Worm (Caenorhabditis elegans): ENCODE measurements around the gene C09F12.2.

Gene C09F12.2

DNA sequence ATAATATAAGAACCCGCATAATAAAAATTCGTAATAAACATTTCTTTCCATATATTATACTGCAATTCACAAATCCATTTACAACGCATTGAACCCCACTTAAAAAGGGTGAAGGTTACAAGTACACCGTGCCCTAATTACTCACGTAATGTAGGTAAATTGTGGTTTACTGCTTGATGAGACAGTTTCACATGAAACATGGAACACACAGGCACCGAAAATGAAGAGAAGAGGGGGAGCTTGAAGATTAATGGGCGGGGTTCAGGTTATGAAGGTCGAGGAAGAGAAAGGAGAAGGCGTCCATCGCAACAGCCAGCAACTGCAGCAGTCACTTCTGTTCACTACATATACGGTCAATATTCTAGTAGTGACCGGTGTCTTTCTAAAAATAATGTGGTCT is 6.0 kb downstream of the C09F12.2 start, which contains the start of gene lpr-6:
Gene lpr-6 (plus strand): TSS at position 251 of the 400 bp plus-strand sequence.
- no peak for TF ChIP-seq elt-3 (tag; optimal IDR thresholded peaks at IDR 0.05)
- TF ChIP-seq blmp-1 (tag; optimal IDR thresholded peaks at IDR 0.05): peak; percentile 57

DNA sequence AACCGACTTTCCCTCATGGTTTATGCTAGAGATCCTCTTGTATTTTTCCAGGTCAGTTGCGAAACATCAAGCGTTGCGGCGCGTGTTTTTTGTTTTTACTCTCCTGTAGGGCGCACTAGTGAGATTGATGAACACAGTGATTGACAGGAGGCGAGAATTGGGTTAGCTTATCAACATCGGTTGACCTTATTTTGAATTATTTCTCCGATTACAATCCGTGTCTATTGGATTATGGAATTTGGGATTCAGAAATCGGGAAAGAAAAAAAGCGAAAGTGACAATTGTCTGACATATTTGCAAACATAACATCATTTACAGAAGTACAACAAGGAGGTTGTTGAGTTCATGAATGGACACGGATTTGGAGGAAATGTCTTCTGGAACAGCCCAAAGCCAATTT is 7.2 kb downstream of the C09F12.2 start:
- TF ChIP-seq elt-3 (tag; optimal IDR thresholded peaks at IDR 0.05): peak in 1 of 6 experiments; percentile 21
- TF ChIP-seq lin-13 (GFP tag; optimal IDR thresholded peaks at IDR 0.05): no peak
- TF ChIP-seq fkh-8 (tag; optimal IDR thresholded peaks at IDR 0.05): no peak
- TF ChIP-seq blmp-1 (tag; optimal IDR thresholded peaks at IDR 0.05): peak; percentile 93
- no peak for TF ChIP-seq ets-5 (GFP tag; IDR thresholded peaks at IDR 0.05)

DNA sequence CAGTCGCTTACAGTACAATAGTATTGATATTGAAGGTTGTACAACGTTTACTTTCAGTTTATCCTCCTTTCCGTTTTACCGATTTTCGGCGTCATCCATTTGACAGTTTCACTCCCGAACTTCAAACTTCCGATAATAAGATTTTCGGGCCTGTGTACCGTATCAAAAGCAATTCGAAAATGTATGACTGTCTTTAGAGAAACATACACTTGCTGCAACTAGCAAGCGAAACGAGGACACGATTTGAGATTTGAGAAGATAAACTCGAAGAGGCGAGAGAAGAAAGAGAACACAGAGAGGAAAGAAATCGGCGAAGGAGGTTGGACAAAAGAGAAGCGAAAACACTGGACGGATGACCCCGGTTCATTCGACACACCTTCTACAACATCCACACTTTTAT is 8.2 kb downstream of the C09F12.2 start, which contains the start of gene lpr-5:
Gene lpr-5 (plus strand): TSS at position 220 of the 400 bp plus-strand sequence.
- TF ChIP-seq unc-130 (tag; optimal IDR thresholded peaks at IDR 0.05) (no peak), F16B12.6 (tag; optimal IDR thresholded peaks at IDR 0.05) (no peak), blmp-1 (tag; optimal IDR thresholded peaks at IDR 0.05) (peak; percentile 96)

DNA sequence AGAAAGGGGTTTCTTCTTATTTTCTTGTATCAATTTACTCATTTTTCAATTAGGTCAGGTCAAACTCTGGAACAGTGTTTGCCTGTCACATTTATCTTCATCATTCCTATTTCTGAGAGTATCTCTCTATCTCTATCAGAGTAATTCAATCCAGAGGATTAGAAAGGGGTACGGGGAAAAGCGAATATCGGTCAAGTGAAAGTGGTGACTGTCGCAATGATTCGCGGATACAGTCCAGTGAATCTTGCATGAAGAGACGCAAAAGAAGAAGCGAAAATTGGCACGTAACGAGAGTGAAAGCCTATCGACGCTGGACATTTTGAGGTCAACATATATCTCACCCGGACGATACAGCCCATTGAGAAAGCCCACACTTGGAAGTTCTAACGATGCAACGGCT is 11.1 kb downstream of the C09F12.2 start, which contains the start of gene lpr-4:
Gene lpr-4 (plus strand): TSS at position 328 of the 400 bp plus-strand sequence.
- TF ChIP-seq blmp-1 (tag; optimal IDR thresholded peaks at IDR 0.05) (peak; percentile 100), elt-3 (tag; optimal IDR thresholded peaks at IDR 0.05) (peak in 2 of 6 experiments; percentile 3 to 33), egl-27 (tag; optimal IDR thresholded peaks at IDR 0.05) (no peak)

DNA sequence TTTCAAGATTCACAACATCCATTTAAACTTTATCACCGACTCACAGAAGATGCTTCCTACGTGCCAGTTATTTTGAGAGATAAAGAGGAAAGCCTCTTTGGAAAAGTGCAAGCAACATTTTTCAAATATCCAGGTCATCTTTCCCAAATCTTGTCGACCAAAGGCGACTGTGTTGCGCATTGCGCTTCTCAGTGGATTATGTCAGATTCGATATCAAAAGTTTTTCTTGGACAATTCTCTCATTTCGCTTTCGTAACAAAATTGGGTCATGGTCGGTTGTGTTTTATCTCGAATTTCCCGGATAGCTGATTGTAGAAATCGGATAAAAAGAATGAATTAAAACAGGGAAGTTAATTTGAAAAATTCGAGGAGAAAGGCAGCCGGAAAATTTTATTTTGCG is 13.5 kb downstream of the C09F12.2 start:
- no peak for TF ChIP-seq lin-15B (tag; optimal IDR thresholded peaks at IDR 0.05)
- no peak for TF ChIP-seq nhr-71 (tag; optimal IDR thresholded peaks at IDR 0.05)
- no peak for TF ChIP-seq egl-13 (tag; optimal IDR thresholded peaks at IDR 0.05)
- TF ChIP-seq blmp-1 (tag; optimal IDR thresholded peaks at IDR 0.05): peak; percentile 98

DNA sequence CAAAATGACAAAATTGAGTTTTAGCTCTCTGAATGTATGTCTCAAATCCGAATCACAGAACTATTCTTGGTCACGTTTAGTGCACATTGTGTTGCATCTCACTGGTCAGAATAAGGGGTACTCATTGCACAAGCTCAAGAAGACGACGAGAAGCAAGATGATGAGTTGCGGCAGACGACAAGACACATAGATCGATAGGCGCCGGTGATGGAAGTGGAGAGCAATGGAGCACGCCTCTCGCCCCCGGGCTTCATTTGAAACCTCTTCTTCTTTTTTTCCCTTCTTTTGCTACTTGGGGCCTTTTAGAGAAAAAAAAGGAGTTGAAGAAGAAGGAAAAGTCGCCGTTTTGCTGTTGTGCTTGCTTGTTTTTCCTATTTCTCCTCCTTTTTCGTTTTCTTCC is 14.6 kb downstream of the C09F12.2 start, which contains the start of gene apt-9:
Gene apt-9 (plus strand): TSS at position 194 of the 400 bp plus-strand sequence.
- TF ChIP-seq swsn-7 (tag; optimal IDR thresholded peaks at IDR 0.05): peak; percentile 1
- peak; percentile 56 for TF ChIP-seq fkh-10 (GFP tag; optimal IDR thresholded peaks at IDR 0.05)
- no peak for TF ChIP-seq aha-1 (tag; optimal IDR thresholded peaks at IDR 0.05)
- TF ChIP-seq ceh-82 (tag; optimal IDR thresholded peaks at IDR 0.05): peak in 1 of 3 experiments; percentile 51
- TF ChIP-seq xbp-1 (tag; optimal IDR thresholded peaks at IDR 0.05): no peak
- TF ChIP-seq fkh-8 (tag; optimal IDR thresholded peaks at IDR 0.05): peak; percentile 55
- TF ChIP-seq lin-14 (GFP tag; optimal IDR thresholded peaks at IDR 0.05): peak; percentile 82
- no peak for TF ChIP-seq efl-1 (optimal IDR thresholded peaks at IDR 0.05)
- TF ChIP-seq efl-1 (GFP tag; optimal IDR thresholded peaks at IDR 0.05 in 1 of 2): no peak

DNA sequence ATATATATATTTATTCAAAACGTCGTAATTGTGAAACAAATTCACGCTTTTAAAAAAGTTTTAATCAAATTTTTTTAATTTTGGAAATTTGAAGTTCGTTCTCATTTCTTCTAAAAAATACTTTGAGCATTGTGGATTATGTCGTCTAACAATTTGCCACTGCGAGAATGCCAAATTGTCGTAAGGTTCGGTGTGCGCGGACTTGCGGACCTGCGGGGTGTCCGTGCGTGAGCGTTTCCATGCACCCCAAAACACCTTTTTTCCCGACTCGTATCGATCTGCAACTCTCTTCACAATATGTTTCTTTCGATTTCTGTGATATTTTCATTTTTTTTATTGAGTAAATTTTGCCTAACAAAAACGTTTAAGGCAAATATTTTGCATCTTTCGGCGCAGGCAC is 19.0 kb downstream of the C09F12.2 start:
- TF ChIP-seq xbp-1 (tag; optimal IDR thresholded peaks at IDR 0.05) (no peak), hlh-17 (GFP tag; optimal IDR thresholded peaks at IDR 0.05; ENCODE audit: borderline replicate concordance) (no peak), ama-1 (optimal IDR thresholded peaks at IDR 0.05) (no peak), mab-9 (GFP tag; IDR thresholded peaks at IDR 0.05) (no peak), efl-1 (optimal IDR thresholded peaks at IDR 0.05) (no peak), efl-1 (GFP tag; optimal IDR thresholded peaks at IDR 0.05 in 1 of 2) (peak in 1 of 2 experiments; percentile 59), sptf-1 (tag; optimal IDR thresholded peaks at IDR 0.05) (no peak), F16B12.6 (tag; optimal IDR thresholded peaks at IDR 0.05) (peak; percentile 77), ztf-11 (tag; optimal IDR thresholded peaks at IDR 0.05) (no peak), lin-39 (tag; optimal IDR thresholded peaks at IDR 0.05) (no peak), alr-1 (tag; optimal IDR thresholded peaks at IDR 0.05; ENCODE audit: borderline replicate concordance) (no peak), zip-4 (GFP tag; optimal IDR thresholded peaks at IDR 0.05) (no peak), nhr-90 (tag; optimal IDR thresholded peaks at IDR 0.05; ENCODE audit: poor library complexity) (no peak), swsn-7 (tag; optimal IDR thresholded peaks at IDR 0.05) (no peak), lsy-2 (tag; optimal IDR thresholded peaks at IDR 0.05) (peak in 1 of 2 experiments; percentile 2)
